Fruit fly (Drosophila melanogaster): ENCODE results near the gene crq.

dm6 chr2L:431629-431984 is 21.2 kb downstream of the crq start:
- TF ChIP-seq CG8319 (GFP tag; optimal IDR thresholded peaks at IDR 0.05), result no peak
- no peak for TF ChIP-seq CG8632 (GFP tag; optimal IDR thresholded peaks at IDR 0.05)
- TF ChIP-seq CG16779 (tag; optimal IDR thresholded peaks at IDR 0.05), result no peak
- no peak for TF ChIP-seq CG8119 (GFP tag; IDR thresholded peaks at IDR 0.05)
- TF ChIP-seq ss (GFP tag; optimal IDR thresholded peaks at IDR 0.05), result no peak
- no peak for TF ChIP-seq Gug (GFP tag; IDR thresholded peaks at IDR 0.05)
- TF ChIP-seq CG15336 (GFP tag; IDR thresholded peaks at IDR 0.05), result no peak

Data from whole organism, prepupa.